Fruit fly (Drosophila melanogaster): ENCODE measurements around the gene Zcchc7.

Gene Zcchc7

dm6 chr3L:16800026-16800425 is 45.2 kb upstream of the Zcchc7 start (continued):
- TF ChIP-seq Mrtf (GFP tag; IDR thresholded peaks at IDR 0.05) (0 out of 3 replicates have a peak, but pooled peaks have one; percentile 18), Rfx (GFP tag; IDR thresholded peaks at IDR 0.05) (peak; percentile 35; the same call in 1 of the 2 replicates), Jarid2 (GFP tag; optimal IDR thresholded peaks at IDR 0.05) (peak; percentile 69), ttk (GFP tag; IDR thresholded peaks at IDR 0.05) (0 out of 2 replicates have a peak, but pooled peaks have one; percentile 13), mirr (GFP tag; optimal IDR thresholded peaks at IDR 0.05) (no peak), CG31388 (GFP tag; optimal IDR thresholded peaks at IDR 0.05) (no peak), ems (GFP tag; optimal IDR thresholded peaks at IDR 0.05) (no peak), Hr39 (optimal IDR thresholded peaks at IDR 0.05) (no peak), nom (GFP tag; optimal IDR thresholded peaks at IDR 0.05) (peak; percentile 85), Adf1 (GFP tag; IDR thresholded peaks at IDR 0.05) (peak; percentile 41; the same call in 1 of the 2 replicates), sc (optimal IDR thresholded peaks at IDR 0.05) (no peak), sc (GFP tag; optimal IDR thresholded peaks at IDR 0.05) (no peak), NC2β (GFP tag; optimal IDR thresholded peaks at IDR 0.05) (no peak), H2.0 (GFP tag; IDR thresholded peaks at IDR 0.05) (no peak), grn (GFP tag; optimal IDR thresholded peaks at IDR 0.05) (peak; percentile 36), CG15696 (tag; optimal IDR thresholded peaks at IDR 0.05) (no peak), Fer1 (GFP tag; optimal IDR thresholded peaks at IDR 0.05) (peak; percentile 19), BEAF-32 (GFP tag; optimal IDR thresholded peaks at IDR 0.05) (no peak), CG7745 (tag; optimal IDR thresholded peaks at IDR 0.05) (no peak), CG14441 (GFP tag; IDR thresholded peaks at IDR 0.05) (peak; percentile 29; the same call in 1 of the 2 replicates), CG6254 (GFP tag; optimal IDR thresholded peaks at IDR 0.05) (no peak), Mad (GFP tag; optimal IDR thresholded peaks at IDR 0.05) (no peak), ci (GFP tag; IDR thresholded peaks at IDR 0.05) (peak; percentile 51; the same call in 1 of the 3 replicates), CG8290 (GFP tag; optimal IDR thresholded peaks at IDR 0.05) (no peak), CG8290 (tag; optimal IDR thresholded peaks at IDR 0.05) (peak in 1 of 2 experiments; percentile 61), lov (optimal IDR thresholded peaks at IDR 0.05) (no peak), lov (GFP tag; IDR thresholded peaks at IDR 0.05) (no peak), Gug (GFP tag; IDR thresholded peaks at IDR 0.05) (no peak), mld (GFP tag; IDR thresholded peaks at IDR 0.05; ENCODE audit: partially characterized antibody) (no peak), Side (GFP tag; optimal IDR thresholded peaks at IDR 0.05) (no peak), hkb (optimal IDR thresholded peaks at IDR 0.05) (no peak), hkb (GFP tag; IDR thresholded peaks at IDR 0.05) (no peak), CG32767 (GFP tag; IDR thresholded peaks at IDR 0.05) (no peak), CG5953 (GFP tag; IDR thresholded peaks at IDR 0.05) (0 out of 2 replicates have a peak, but pooled peaks have one; percentile 22), pan (optimal IDR thresholded peaks at IDR 0.05) (no peak), pan (GFP tag; optimal IDR thresholded peaks at IDR 0.05 in 1 of 2, IDR thresholded peaks at IDR 0.05 in 1 of 2) (peak in 1 of 2 experiments; percentile 28)

- peak; percentile 76 for TF ChIP-seq gem (tag; optimal IDR thresholded peaks at IDR 0.05)
- TF ChIP-seq Fer1 (GFP tag; optimal IDR thresholded peaks at IDR 0.05), result peak; percentile 40
- TF ChIP-seq CG10147 (GFP tag; optimal IDR thresholded peaks at IDR 0.05), result no peak
- peak; percentile 28 for TF ChIP-seq Abd-B (GFP tag; optimal IDR thresholded peaks at IDR 0.05)
- peak in 1 of 2 experiments; percentile 34 for TF ChIP-seq Hr78 (GFP tag; optimal IDR thresholded peaks at IDR 0.05)
- no peak for TF ChIP-seq Adf1 (GFP tag; IDR thresholded peaks at IDR 0.05)
- TF ChIP-seq HLH4C (GFP tag; IDR thresholded peaks at IDR 0.05; ENCODE audit: partially characterized antibody), result no peak
- no peak for TF ChIP-seq odd (GFP tag; optimal IDR thresholded peaks at IDR 0.05)
- peak; percentile 58 for TF ChIP-seq Ssrp (tag; optimal IDR thresholded peaks at IDR 0.05)
- no peak for TF ChIP-seq z (GFP tag; IDR thresholded peaks at IDR 0.05)
- no peak for TF ChIP-seq CG3995 (GFP tag; optimal IDR thresholded peaks at IDR 0.05)
- TF ChIP-seq Tbp (GFP tag; optimal IDR thresholded peaks at IDR 0.05), result no peak
- peak; percentile 33 for TF ChIP-seq Bteb2 (GFP tag; optimal IDR thresholded peaks at IDR 0.05)
- no peak for TF ChIP-seq CG2202 (tag; optimal IDR thresholded peaks at IDR 0.05)
- TF ChIP-seq CG2678 (tag; optimal IDR thresholded peaks at IDR 0.05), result peak; percentile 76
- no peak for TF ChIP-seq CG7928 (GFP tag; optimal IDR thresholded peaks at IDR 0.05)
- TF ChIP-seq GATAe (GFP tag; conservative IDR thresholded peaks at IDR 0.05), result no peak
Observed at dm6 chr3L:16801499-16802452, 43.4 kb upstream of the Zcchc7 start.

Data from whole organism, embryonic.